Fruit fly (Drosophila melanogaster): ENCODE measurements around the gene CG33710.

DNA sequence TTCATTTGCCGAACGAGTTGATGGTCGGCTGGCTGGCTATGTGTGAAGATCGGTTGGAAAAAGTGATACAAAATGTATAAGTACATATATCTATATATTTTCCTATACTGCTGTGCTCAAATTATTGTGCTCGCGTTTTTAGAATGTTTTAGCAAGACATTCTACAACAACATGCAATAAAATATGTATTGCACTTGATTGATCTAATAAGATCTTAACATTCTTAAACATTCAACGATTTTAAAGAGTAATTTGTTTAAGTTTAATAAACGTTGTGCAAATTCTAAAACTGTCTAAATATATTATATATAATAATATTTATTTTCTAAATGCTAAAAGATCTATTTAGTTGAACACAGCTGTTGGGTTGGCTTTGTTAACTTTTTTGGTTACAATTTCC, 12.2 kb downstream of the CG33710 start:
- TF ChIP-seq CG8478 (optimal IDR thresholded peaks at IDR 0.05) (no peak), CTCF (optimal IDR thresholded peaks at IDR 0.05) (no peak)

Data from S2 (cell line).